Worm (Caenorhabditis elegans): ENCODE results near the gene gcy-37.

- TF ChIP-seq unc-130 (GFP tag; optimal IDR thresholded peaks at IDR 0.05) (no peak), fos-1 (tag; optimal IDR thresholded peaks at IDR 0.05) (no peak), Y105C5A.15 (GFP tag; IDR thresholded peaks at IDR 0.05) (no peak), lin-29 (GFP tag; IDR thresholded peaks at IDR 0.05) (no peak), hlh-30 (tag; optimal IDR thresholded peaks at IDR 0.05; ENCODE audit: insufficient read depth) (no peak), lsy-2 (tag; optimal IDR thresholded peaks at IDR 0.05) (peak in 1 of 2 experiments; percentile 5), snpc-4 (tag; optimal IDR thresholded peaks at IDR 0.05) (no peak), ama-1 (optimal IDR thresholded peaks at IDR 0.05) (no peak), unc-62 (GFP tag; optimal IDR thresholded peaks at IDR 0.05 in 1 of 2) (no peak), unc-62 (tag; optimal IDR thresholded peaks at IDR 0.05) (no peak), aly-2 (tag; optimal IDR thresholded peaks at IDR 0.05) (no peak), nhr-111 (GFP tag; optimal IDR thresholded peaks at IDR 0.05) (no peak), daf-19 (GFP tag; conservative IDR thresholded peaks at IDR 0.05) (no peak)
Measured at ce11 chrIV:2193037-2193436, 34.1 kb upstream of the gcy-37 start.
